Worm (Caenorhabditis elegans): ENCODE data around the gene cls-3.

ce11 chrIII:9191091-9191490 is at the start of gene cls-3:
- TF ChIP-seq cog-1 (tag; optimal IDR thresholded peaks at IDR 0.05) (no peak), tab-1 (GFP tag; IDR thresholded peaks at IDR 0.05) (no peak), ztf-23 (GFP tag; IDR thresholded peaks at IDR 0.05) (no peak), klf-2 (GFP tag; conservative IDR thresholded peaks at IDR 0.05) (no peak)

All from whole organism, midembryonic.